Fruit fly (Drosophila melanogaster) Kc167 (cell line): ENCODE results near the gene Ppr-Y.

Experiments used
- Myc ChIP-seq: fragments of >200 bp; optimal IDR thresholded peaks from 2 replicates; lab custom pipeline; 2017; ENCODE audit warnings: missing external identifiers
- Sin3A ChIP-seq: fragments of >200 bp; optimal IDR thresholded peaks from 2 replicates; lab custom pipeline; 2018; ENCODE audit warnings: missing external identifiers
- h ChIP-seq: fragments of >200 bp; optimal IDR thresholded peaks from 3 replicates; lab custom pipeline; 2018; ENCODE audit warnings: missing external identifiers
- insv ChIP-seq: fragments of >200 bp; optimal IDR thresholded peaks from 3 replicates; lab custom pipeline; 2018; ENCODE audit warnings: missing external identifiers
- psq ChIP-seq: fragments of >200 bp; optimal IDR thresholded peaks from 2 replicates; lab custom pipeline; 2017; ENCODE audit warnings: missing external identifiers
- ttk ChIP-seq: sonication (Bioruptor generic); optimal IDR thresholded peaks from 2 replicates; lab custom pipeline; 2017; ENCODE audit warnings: missing external identifiers

Gene Ppr-Y

dm6 chrY:1636274-1636673 is at the start of gene Ppr-Y:
Ppr-Y (plus strand) TSS chrY:1636574.
- no peak for TF ChIP-seq insv (lab: Kevin White, UChicago)
- TF ChIP-seq psq (lab: Kevin White, UChicago), result no peak
- TF ChIP-seq h, result no peak
- TF ChIP-seq ttk (lab: Kevin White, UChicago), result no peak
- TF ChIP-seq Sin3A, result no peak
- TF ChIP-seq Myc (lab: Kevin White, UChicago), result no peak
